Fruit fly (Drosophila melanogaster): ENCODE data around the gene CG43061.

Gene CG43061

DNA sequence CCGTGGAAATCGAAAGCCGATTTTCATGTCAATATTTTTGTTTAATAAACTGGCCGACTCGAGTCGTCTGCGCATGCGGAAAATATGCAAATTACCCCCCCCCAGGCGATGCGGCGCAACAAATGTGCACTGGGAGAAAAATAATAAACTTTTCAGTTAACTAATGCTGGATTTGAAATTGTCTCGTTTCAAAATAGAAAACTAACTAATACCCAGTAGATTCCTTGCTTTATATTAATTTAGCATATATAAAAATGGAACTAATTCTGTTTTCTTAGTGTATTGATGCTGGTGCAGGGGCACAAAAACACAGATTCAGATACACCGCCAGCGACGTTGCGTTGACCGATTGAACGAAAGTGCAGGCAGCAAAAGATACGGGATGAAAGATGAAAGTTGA is 11.6 kb upstream of the CG43061 start:
- TF ChIP-seq fru (GFP tag; optimal IDR thresholded peaks at IDR 0.05) = peak; percentile 46
- TF ChIP-seq sv (GFP tag; optimal IDR thresholded peaks at IDR 0.05) = no peak
- no peak for TF ChIP-seq Dif (GFP tag; optimal IDR thresholded peaks at IDR 0.05; ENCODE audit: partially characterized antibody)
- TF ChIP-seq Abd-B (GFP tag; optimal IDR thresholded peaks at IDR 0.05) = no peak
- TF ChIP-seq Jra (GFP tag; optimal IDR thresholded peaks at IDR 0.05) = no peak
- TF ChIP-seq h (GFP tag; optimal IDR thresholded peaks at IDR 0.05) = peak; percentile 23
- no peak for TF ChIP-seq ey (GFP tag; optimal IDR thresholded peaks at IDR 0.05)
- TF ChIP-seq pan (optimal IDR thresholded peaks at IDR 0.05) = no peak
- no peak for TF ChIP-seq tai (GFP tag; optimal IDR thresholded peaks at IDR 0.05)
- TF ChIP-seq lola (GFP tag; optimal IDR thresholded peaks at IDR 0.05) = no peak
- TF ChIP-seq Mio (GFP tag; optimal IDR thresholded peaks at IDR 0.05) = no peak
- TF ChIP-seq HLH106 (tag; optimal IDR thresholded peaks at IDR 0.05) = peak; percentile 42
- no peak for TF ChIP-seq Myc (optimal IDR thresholded peaks at IDR 0.05)
- TF ChIP-seq Dfd (GFP tag; optimal IDR thresholded peaks at IDR 0.05) = no peak
- no peak for TF ChIP-seq psq (GFP tag; optimal IDR thresholded peaks at IDR 0.05)
- TF ChIP-seq rgr (GFP tag; optimal IDR thresholded peaks at IDR 0.05) = peak; percentile 48
- no peak for TF ChIP-seq usp (GFP tag; optimal IDR thresholded peaks at IDR 0.05)
- no peak for TF ChIP-seq brk (GFP tag; optimal IDR thresholded peaks at IDR 0.05)
- TF ChIP-seq GATAd (GFP tag; optimal IDR thresholded peaks at IDR 0.05) = no peak
- TF ChIP-seq N (GFP tag; optimal IDR thresholded peaks at IDR 0.05) = no peak
- no peak for TF ChIP-seq Vsx2 (GFP tag; optimal IDR thresholded peaks at IDR 0.05; ENCODE audit: partially characterized antibody)
- TF ChIP-seq CG9705 (GFP tag; optimal IDR thresholded peaks at IDR 0.05) = no peak
- TF ChIP-seq woc (GFP tag; optimal IDR thresholded peaks at IDR 0.05) = no peak
- no peak for TF ChIP-seq dsf (GFP tag; optimal IDR thresholded peaks at IDR 0.05; ENCODE audit: borderline replicate concordance)
- TF ChIP-seq dl (GFP tag; optimal IDR thresholded peaks at IDR 0.05; ENCODE audit: insufficient read depth in 1 of 2, partially characterized antibody in 2 of 2) = no peak
- no peak for TF ChIP-seq sage (GFP tag; optimal IDR thresholded peaks at IDR 0.05)
- TF ChIP-seq Rel (GFP tag; optimal IDR thresholded peaks at IDR 0.05) = no peak
- TF ChIP-seq Rel (tag; optimal IDR thresholded peaks at IDR 0.05) = no peak
- TF ChIP-seq jim (GFP tag; optimal IDR thresholded peaks at IDR 0.05) = no peak
- TF ChIP-seq OdsH (GFP tag; optimal IDR thresholded peaks at IDR 0.05) = no peak
- no peak for TF ChIP-seq Hr83 (GFP tag; optimal IDR thresholded peaks at IDR 0.05; ENCODE audit: poor library complexity, severe bottlenecking)
- peak; percentile 1 for TF ChIP-seq br (GFP tag; optimal IDR thresholded peaks at IDR 0.05)
- no peak for TF ChIP-seq Hr78 (GFP tag; optimal IDR thresholded peaks at IDR 0.05)
- TF ChIP-seq CrebA (GFP tag; optimal IDR thresholded peaks at IDR 0.05; ENCODE audit: borderline replicate concordance) = no peak
- peak in 1 of 2 experiments; percentile 53 for TF ChIP-seq foxo (GFP tag; optimal IDR thresholded peaks at IDR 0.05)
- no peak for TF ChIP-seq Sp1 (GFP tag; optimal IDR thresholded peaks at IDR 0.05)
- TF ChIP-seq CG32264 (GFP tag; optimal IDR thresholded peaks at IDR 0.05) = no peak
- TF ChIP-seq Hnf4 (GFP tag; optimal IDR thresholded peaks at IDR 0.05) = peak; percentile 27

dm6 chr3R:8038927-8039326 is 10.5 kb upstream of the CG43061 start:
- TF ChIP-seq CrebA (GFP tag; optimal IDR thresholded peaks at IDR 0.05; ENCODE audit: borderline replicate concordance) (no peak), rgr (GFP tag; optimal IDR thresholded peaks at IDR 0.05) (no peak), jim (GFP tag; optimal IDR thresholded peaks at IDR 0.05) (no peak), Hr83 (GFP tag; optimal IDR thresholded peaks at IDR 0.05; ENCODE audit: poor library complexity, severe bottlenecking) (no peak), Mio (GFP tag; optimal IDR thresholded peaks at IDR 0.05) (no peak), Hnf4 (GFP tag; optimal IDR thresholded peaks at IDR 0.05) (no peak), brk (GFP tag; optimal IDR thresholded peaks at IDR 0.05) (no peak), lola (GFP tag; optimal IDR thresholded peaks at IDR 0.05) (no peak), OdsH (GFP tag; optimal IDR thresholded peaks at IDR 0.05) (no peak), Abd-B (GFP tag; optimal IDR thresholded peaks at IDR 0.05) (no peak), tai (GFP tag; optimal IDR thresholded peaks at IDR 0.05) (no peak), woc (GFP tag; optimal IDR thresholded peaks at IDR 0.05) (no peak), Dif (GFP tag; optimal IDR thresholded peaks at IDR 0.05; ENCODE audit: partially characterized antibody) (no peak), Dfd (GFP tag; optimal IDR thresholded peaks at IDR 0.05) (no peak), sage (GFP tag; optimal IDR thresholded peaks at IDR 0.05) (no peak), dmrt93B (GFP tag; optimal IDR thresholded peaks at IDR 0.05) (no peak), GATAd (GFP tag; optimal IDR thresholded peaks at IDR 0.05) (no peak), br (GFP tag; optimal IDR thresholded peaks at IDR 0.05) (no peak), foxo (GFP tag; optimal IDR thresholded peaks at IDR 0.05) (no peak), h (GFP tag; optimal IDR thresholded peaks at IDR 0.05) (no peak)

Measured in whole organism, wandering third instar larva.